Worm (Caenorhabditis elegans) whole organism, early embryonic: ENCODE measurements around the gene rike-1.
A peak's percentile ranks its signal among the peaks of the same experiment; 100 is the strongest.

Experiments
- B0310.2 ChIP-seq: sonication (generic microtip); optimal IDR thresholded peaks from 2 replicates; lab custom pipeline; 2016; ENCODE audit warnings: mild to moderate bottlenecking, missing genetic modification characterization, missing compliant biosample characterization
- F13C5.2 ChIP-seq: sonication (generic microtip); optimal IDR thresholded peaks from 2 replicates; lab custom pipeline; 2017; ENCODE audit warnings: mild to moderate bottlenecking, missing genetic modification characterization, inconsistent platforms, missing compliant biosample characterization
- aly-1 ChIP-seq: sonication (generic microtip); optimal IDR thresholded peaks from 2 replicates; lab custom pipeline; 2016; ENCODE audit warnings: missing genetic modification characterization, missing compliant biosample characterization
- ama-1 ChIP-seq: fragments of 150-350 bp; optimal IDR thresholded peaks from 2 replicates; lab custom pipeline; 2014
- ceh-13 ChIP-seq: fragments of 200-800 bp; sonication (Bioruptor generic); optimal IDR thresholded peaks from 2 replicates; lab custom pipeline; 2018; ENCODE audit warnings: mild to moderate bottlenecking, missing genetic modification characterization, missing compliant biosample characterization
- ceh-36 ChIP-seq: sonication (generic microtip); optimal IDR thresholded peaks from 2 replicates; lab custom pipeline; 2016; ENCODE audit warnings: missing genetic modification characterization, inconsistent platforms, missing compliant biosample characterization
- ets-7 ChIP-seq: sonication (generic microtip); optimal IDR thresholded peaks from 2 replicates; lab custom pipeline; 2016; ENCODE audit warnings: missing genotype, missing genetic modification characterization, missing compliant biosample characterization
- flt-1 ChIP-seq: fragments of 200-800 bp; sonication (Bioruptor generic); IDR thresholded peaks from 2 replicates; pipeline ENCODE4 v1.3.6; 2022; ENCODE audit warnings: missing genetic modification characterization, missing compliant biosample characterization
- hmbx-1 ChIP-seq: sonication (generic microtip); optimal IDR thresholded peaks from 2 replicates; lab custom pipeline; 2016; ENCODE audit warnings: mild to moderate bottlenecking, missing genetic modification characterization, missing compliant biosample characterization
- hnd-1 ChIP-seq: sonication (generic microtip); optimal IDR thresholded peaks from 2 replicates; lab custom pipeline; 2016; ENCODE audit warnings: missing genetic modification characterization, missing compliant biosample characterization
- scrt-1 ChIP-seq: fragments of 200-800 bp; sonication (Bioruptor generic); IDR thresholded peaks from 2 replicates; pipeline ENCODE4 v1.3.6; 2022; ENCODE audit warnings: missing genetic modification characterization, missing compliant biosample characterization
- tbx-11 ChIP-seq: fragments of 200-800 bp; sonication (Bioruptor generic); IDR thresholded peaks from 2 replicates; pipeline ENCODE4 v1.3.6; 2022; ENCODE audit warnings: missing genetic modification characterization, missing compliant biosample characterization
- tra-4 ChIP-seq: sonication (generic microtip); optimal IDR thresholded peaks from 2 replicates; lab custom pipeline; 2017; ENCODE audit warnings: missing genetic modification characterization, missing compliant biosample characterization

DNA sequence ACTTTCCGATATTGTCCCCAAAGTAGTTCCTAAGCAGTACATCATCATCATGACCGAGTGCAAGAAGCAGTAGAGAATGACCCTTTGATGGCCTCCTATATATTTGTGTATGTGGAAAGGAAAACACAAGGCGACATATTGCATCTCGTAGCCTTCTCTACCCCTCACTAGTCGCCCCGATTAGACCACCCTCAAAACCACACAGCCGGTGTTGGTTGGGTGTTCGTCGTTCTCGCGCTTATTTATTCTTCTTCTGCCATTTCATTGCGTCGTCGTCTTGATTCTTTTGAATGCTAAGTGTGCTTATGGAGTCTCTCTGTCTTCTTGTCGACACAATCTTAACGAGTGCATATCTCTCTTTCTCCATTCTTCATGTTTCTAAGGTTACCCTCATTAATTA, 47.5 kb downstream of the rike-1 start:
- TF ChIP-seq scrt-1 (GFP tag; lab: Robert Waterston, UW), result no peak
- no peak for TF ChIP-seq ets-7
- TF ChIP-seq tbx-11 (GFP tag; lab: Robert Waterston, UW), result no peak
- no peak for TF ChIP-seq ama-1
- TF ChIP-seq aly-1 (tag; lab: Kevin White, UChicago), result no peak
- peak; percentile 13 for TF ChIP-seq F13C5.2 (tag; lab: Kevin White, UChicago)
- no peak for TF ChIP-seq ceh-13 (GFP tag; lab: Kevin White, UChicago)
- TF ChIP-seq flt-1 (GFP tag; lab: Robert Waterston, UW), result peak; percentile 40; the same call in 1 of the 2 replicates
- no peak for TF ChIP-seq tra-4 (tag; lab: Kevin White, UChicago)
- no peak for TF ChIP-seq ceh-36
- no peak for TF ChIP-seq hmbx-1 (tag; lab: Kevin White, UChicago)
- TF ChIP-seq hnd-1 (tag; lab: Kevin White, UChicago), result no peak
- TF ChIP-seq B0310.2 (tag; lab: Kevin White, UChicago), result no peak
